Worm (Caenorhabditis elegans) whole organism, late embryonic: Measurements from ENCODE around the gene F01D5.7.
"Not testable (repeated sequence)": the region's sequence is repeated elsewhere in the genome, so short reads cannot be mapped to it uniquely, and the experiment has no call there.

Experiments used
- ama-1 ChIP-seq: fragments of 150-350 bp; optimal IDR thresholded peaks from 2 replicates; lab custom pipeline; 2014
- dmd-4 ChIP-seq: sonication (generic microtip); optimal IDR thresholded peaks from 2 replicates; lab custom pipeline; 2016; ENCODE audit warnings: borderline replicate concordance, missing genetic modification characterization, missing compliant biosample characterization
- odd-2 ChIP-seq: sonication (generic microtip); optimal IDR thresholded peaks from 2 replicates; lab custom pipeline; 2017; ENCODE audit warnings: antibody characterized with exemption, mild to moderate bottlenecking, missing genetic modification characterization, missing compliant biosample characterization
- pros-1 ChIP-seq: fragments of 150-350 bp; optimal IDR thresholded peaks from 2 replicates; lab custom pipeline; 2014; ENCODE audit warnings: missing biosample characterization, missing genetic modification reagents, missing genetic modification characterization
- sox-4 ChIP-seq: sonication (generic microtip); optimal IDR thresholded peaks from 2 replicates; lab custom pipeline; 2017; ENCODE audit warnings: mild to moderate bottlenecking, missing genetic modification characterization, inconsistent platforms, missing compliant biosample characterization

- not testable (repeated sequence) for TF ChIP-seq dmd-4 (tag; lab: Kevin White, UChicago); odd-2; sox-4 (tag; lab: Kevin White, UChicago); pros-1; ama-1
These were observed 22.4 kb upstream of the F01D5.7 start for ce11 chrII:13986061-13986460.
